Fruit fly (Drosophila melanogaster) whole organism, embryonic: Measurements from ENCODE around the gene Syp.

Experiments used
- Abd-B ChIP-seq: fragments of 200-800 bp; sonication (Bioruptor generic); optimal IDR thresholded peaks from 2 replicates; lab custom pipeline; 2018; ENCODE audit warnings: missing biosample characterization, mild to moderate bottlenecking, missing genetic modification characterization, moderate library complexity
- BtbVII ChIP-seq: fragments of 200-800 bp; sonication (Bioruptor generic); optimal IDR thresholded peaks from 3 replicates; lab custom pipeline; 2017; ENCODE audit warnings: missing biosample characterization, mild to moderate bottlenecking, missing genetic modification characterization
- Bteb2 ChIP-seq: fragments of 200-800 bp; sonication (Bioruptor generic); optimal IDR thresholded peaks from 2 replicates; lab custom pipeline; 2016; ENCODE audit warnings: missing biosample characterization, missing genetic modification characterization
- CG12071 ChIP-seq: fragments of 200-800 bp; sonication (Bioruptor generic); optimal IDR thresholded peaks from 3 replicates; lab custom pipeline; 2018; ENCODE audit warnings: missing biosample characterization, mild to moderate bottlenecking, missing genetic modification characterization
- CG12104 ChIP-seq: fragments of 200-800 bp; sonication (Bioruptor generic); optimal IDR thresholded peaks from 3 replicates; lab custom pipeline; 2016; ENCODE audit warnings: missing biosample characterization, missing genetic modification characterization
- CG12155 ChIP-seq: fragments of 200-800 bp; sonication (Bioruptor generic); optimal IDR thresholded peaks from 3 replicates; lab custom pipeline; 2016; ENCODE audit warnings: missing biosample characterization, missing genetic modification characterization
- CG12299 ChIP-seq: fragments of 200-800 bp; sonication (Bioruptor generic); optimal IDR thresholded peaks from 2 replicates; lab custom pipeline; 2018; ENCODE audit warnings: missing biosample characterization, mild to moderate bottlenecking, missing genetic modification characterization
- CG12659 ChIP-seq: fragments of 200-800 bp; sonication (Bioruptor generic); optimal IDR thresholded peaks from 3 replicates; lab custom pipeline; 2017; ENCODE audit warnings: mild to moderate bottlenecking, missing biosample characterization, missing genetic modification reagents, missing genetic modification characterization
- CG14860 ChIP-seq: fragments of 200-800 bp; sonication (Bioruptor generic); IDR thresholded peaks from 3 replicates; pipeline ENCODE4 v1.3.6; 2022; ENCODE audit warnings: missing biosample characterization, missing genetic modification characterization; ENCODE audit not compliant: partially characterized antibody
- CG1603 ChIP-seq: fragments of 200-800 bp; sonication (Bioruptor generic); optimal IDR thresholded peaks from 2 replicates; lab custom pipeline; 2019; ENCODE audit warnings: missing biosample characterization, mild to moderate bottlenecking, missing genetic modification characterization, moderate library complexity
- CG1647 ChIP-seq: fragments of 200-800 bp; sonication (Bioruptor generic); optimal IDR thresholded peaks from 3 replicates; lab custom pipeline; 2016; ENCODE audit warnings: missing biosample characterization, missing genetic modification characterization
- CG17385 ChIP-seq: fragments of 200-800 bp; sonication (Bioruptor generic); optimal IDR thresholded peaks from 3 replicates; lab custom pipeline; 2018; ENCODE audit warnings: missing biosample characterization, mild to moderate bottlenecking, missing genetic modification characterization
- CG2120 ChIP-seq: fragments of 200-800 bp; sonication (Bioruptor generic); optimal IDR thresholded peaks from 3 replicates; lab custom pipeline; 2016; ENCODE audit warnings: missing biosample characterization, missing genetic modification characterization
- CG2202 ChIP-seq: fragments of 200-800 bp; sonication (Bioruptor generic); optimal IDR thresholded peaks from 2 replicates; lab custom pipeline; 2018; ENCODE audit warnings: missing biosample characterization, mild to moderate bottlenecking, missing genetic modification characterization
- CG31388 ChIP-seq: fragments of 200-800 bp; sonication (Bioruptor generic); optimal IDR thresholded peaks from 2 replicates; lab custom pipeline; 2016; ENCODE audit warnings: missing biosample characterization, missing genetic modification characterization
- CG4424 ChIP-seq: fragments of 200-800 bp; sonication (Bioruptor generic); optimal IDR thresholded peaks from 3 replicates; lab custom pipeline; 2016; ENCODE audit warnings: missing biosample characterization, missing genetic modification characterization
- CG6689 ChIP-seq: fragments of 200-800 bp; sonication (Bioruptor generic); IDR thresholded peaks from 2 replicates; pipeline ENCODE4 v1.3.6; 2022; ENCODE audit warnings: missing biosample characterization, missing genetic modification characterization
- CrebB ChIP-seq: fragments of 200-800 bp; sonication (Bioruptor generic); optimal IDR thresholded peaks from 3 replicates; lab custom pipeline; 2018; ENCODE audit warnings: missing biosample characterization, mild to moderate bottlenecking, missing genetic modification characterization
- Dip2 ChIP-seq: fragments of 200-800 bp; sonication (Bioruptor generic); IDR thresholded peaks from 2 replicates; pipeline ENCODE4 v1.3.6; 2022; ENCODE audit warnings: missing biosample characterization, missing genetic modification characterization
- Dll ChIP-seq: fragments of 200-800 bp; sonication (Bioruptor generic); IDR thresholded peaks from 4 replicates; pipeline ENCODE4 v1.3.6; 2022; ENCODE audit warnings: missing biosample characterization, missing genetic modification characterization; ENCODE audit not compliant: partially characterized antibody
- Doc2 ChIP-seq: fragments of 200-800 bp; sonication (Bioruptor generic); IDR thresholded peaks from 2 replicates; pipeline ENCODE4 v1.3.6; 2022; ENCODE audit warnings: missing biosample characterization, missing genetic modification characterization
- Dref ChIP-seq: fragments of 200-800 bp; sonication (Bioruptor generic); IDR thresholded peaks from 2 replicates; pipeline ENCODE4 v1.3.6; 2022; ENCODE audit warnings: missing biosample characterization, missing genetic modification characterization
- E2f2 ChIP-seq: fragments of 200-800 bp; sonication (Bioruptor generic); IDR thresholded peaks from 2 replicates; pipeline ENCODE4 v1.3.6; 2022; ENCODE audit warnings: missing biosample characterization, missing genetic modification characterization
- HLH4C ChIP-seq: fragments of 200-800 bp; sonication (Bioruptor generic); IDR thresholded peaks from 3 replicates; pipeline ENCODE4 v1.3.6; 2022; ENCODE audit warnings: missing biosample characterization, missing genetic modification characterization; ENCODE audit not compliant: partially characterized antibody
- NK7.1 ChIP-seq: fragments of 200-800 bp; sonication (Bioruptor generic); optimal IDR thresholded peaks from 3 replicates; lab custom pipeline; 2016; ENCODE audit warnings: missing biosample characterization, missing genetic modification characterization
- Rx ChIP-seq: fragments of 200-800 bp; sonication (Bioruptor generic); IDR thresholded peaks from 2 replicates; pipeline ENCODE4 v1.3.6; 2022; ENCODE audit warnings: missing biosample characterization, missing genetic modification characterization
- Side ChIP-seq: fragments of 200-800 bp; sonication (Bioruptor generic); optimal IDR thresholded peaks from 2 replicates; lab custom pipeline; 2016; ENCODE audit warnings: missing biosample characterization, missing genetic modification characterization
- Sin3A ChIP-seq: fragments of >200 bp; optimal IDR thresholded peaks from 2 replicates; lab custom pipeline; 2018
- Sry-β ChIP-seq: fragments of 200-800 bp; sonication (Bioruptor generic); optimal IDR thresholded peaks from 2 replicates; lab custom pipeline; 2018; ENCODE audit warnings: missing biosample characterization, mild to moderate bottlenecking, missing genetic modification characterization, moderate library complexity
- Sry-δ ChIP-seq: fragments of 200-800 bp; sonication (Bioruptor generic); optimal IDR thresholded peaks from 2 replicates; lab custom pipeline; 2016; ENCODE audit warnings: missing biosample characterization, missing genetic modification characterization
- Trl ChIP-seq, 3 experiments: fragments of >200 bp in 2 of 3; fragments of 200-800 bp in 1 of 3; sonication (Bioruptor generic) in 1 of 3; optimal IDR thresholded peaks; 2 replicates in 1 of 3; 3 replicates in 2 of 3; lab custom pipeline; 2016 to 2017; ENCODE audit warnings: missing biosample characterization in 1 of 3, missing genetic modification characterization in 1 of 3
- croc ChIP-seq: fragments of 200-800 bp; sonication (Bioruptor generic); conservative IDR thresholded peaks from 3 replicates; pipeline ENCODE4 v1.3.6; 2022; ENCODE audit warnings: missing biosample characterization, missing genetic modification characterization
- danr ChIP-seq: fragments of 200-800 bp; sonication (Bioruptor generic); IDR thresholded peaks from 2 replicates; pipeline ENCODE4 v1.3.6; 2022; ENCODE audit warnings: missing biosample characterization, missing genetic modification characterization
- dati ChIP-seq: fragments of 200-800 bp; sonication (Bioruptor generic); IDR thresholded peaks from 2 replicates; pipeline ENCODE4 v1.3.6; 2022; ENCODE audit warnings: missing biosample characterization, missing genetic modification characterization
- dmrt11E ChIP-seq: fragments of 200-800 bp; sonication (Bioruptor generic); optimal IDR thresholded peaks from 3 replicates; lab custom pipeline; 2018; ENCODE audit warnings: missing biosample characterization, mild to moderate bottlenecking, missing genetic modification characterization, moderate library complexity
- dysf ChIP-seq: fragments of 200-800 bp; sonication (Bioruptor generic); IDR thresholded peaks from 3 replicates; pipeline ENCODE4 v1.3.6; 2022; ENCODE audit warnings: missing biosample characterization, missing genetic modification characterization
- gsb-n ChIP-seq: fragments of 200-800 bp; sonication (Bioruptor generic); optimal IDR thresholded peaks from 3 replicates; lab custom pipeline; 2018; ENCODE audit warnings: missing biosample characterization, mild to moderate bottlenecking, missing genetic modification characterization
- kah ChIP-seq: fragments of 200-800 bp; sonication (Bioruptor generic); optimal IDR thresholded peaks from 2 replicates; lab custom pipeline; 2018; ENCODE audit warnings: missing biosample characterization, mild to moderate bottlenecking, missing genetic modification characterization
- ken ChIP-seq: fragments of 200-800 bp; sonication (Bioruptor generic); IDR thresholded peaks from 3 replicates; pipeline ENCODE4 v1.3.6; 2022; ENCODE audit warnings: missing biosample characterization, missing genetic modification characterization
- klu ChIP-seq: fragments of 200-800 bp; sonication (Bioruptor generic); IDR thresholded peaks from 2 replicates; pipeline ENCODE4 v1.3.6; 2022; ENCODE audit warnings: missing biosample characterization, missing genetic modification characterization
- lmd ChIP-seq: fragments of 200-800 bp; sonication (Bioruptor generic); IDR thresholded peaks from 2 replicates; pipeline ENCODE4 v1.3.6; 2022; ENCODE audit warnings: missing biosample characterization, missing genetic modification characterization
- mam ChIP-seq: fragments of 200-800 bp; sonication (Bioruptor generic); optimal IDR thresholded peaks from 3 replicates; lab custom pipeline; 2016; ENCODE audit warnings: missing biosample characterization, missing genetic modification characterization
- oc ChIP-seq: fragments of 200-800 bp; sonication (Bioruptor generic); optimal IDR thresholded peaks from 2 replicates; lab custom pipeline; 2018; ENCODE audit warnings: missing biosample characterization, mild to moderate bottlenecking, missing genetic modification characterization, moderate library complexity
- onecut ChIP-seq: fragments of 200-800 bp; sonication (Bioruptor generic); IDR thresholded peaks from 2 replicates; pipeline ENCODE4 v1.3.6; 2022; ENCODE audit warnings: missing biosample characterization, missing genetic modification characterization
- slou ChIP-seq: fragments of 200-800 bp; sonication (Bioruptor generic); optimal IDR thresholded peaks from 3 replicates; lab custom pipeline; 2016; ENCODE audit warnings: missing biosample characterization, missing genetic modification characterization
- sob ChIP-seq: fragments of 200-800 bp; sonication (Bioruptor generic); IDR thresholded peaks from 2 replicates; pipeline ENCODE4 v1.3.6; 2022; ENCODE audit warnings: missing biosample characterization, missing genetic modification characterization
- sr ChIP-seq: fragments of 200-800 bp; sonication (Bioruptor generic); IDR thresholded peaks from 3 replicates; pipeline ENCODE4 v1.3.6; 2022; ENCODE audit warnings: missing biosample characterization, missing genetic modification characterization
- tll ChIP-seq, 2 experiments: fragments of 200-800 bp in 1 of 2; fragments of >200 bp in 1 of 2; sonication (Bioruptor generic) in 1 of 2; optimal IDR thresholded peaks; 2 replicates each; lab custom pipeline; 2017 to 2019; ENCODE audit warnings: missing biosample characterization in 2 of 2, missing genetic modification characterization in 2 of 2, mild to moderate bottlenecking in 1 of 2, moderate library complexity in 1 of 2
- unc-4 ChIP-seq: fragments of 200-800 bp; sonication (Bioruptor generic); IDR thresholded peaks from 2 replicates; pipeline ENCODE4 v1.3.6; 2022; ENCODE audit warnings: missing biosample characterization, missing genetic modification characterization; ENCODE audit not compliant: partially characterized antibody
- unpg ChIP-seq: fragments of 200-800 bp; sonication (Bioruptor generic); optimal IDR thresholded peaks from 3 replicates; lab custom pipeline; 2018; ENCODE audit warnings: missing biosample characterization, mild to moderate bottlenecking, missing genetic modification characterization, moderate library complexity
- usp ChIP-seq: fragments of >200 bp; optimal IDR thresholded peaks from 2 replicates; lab custom pipeline; 2017; ENCODE audit warnings: missing biosample characterization, missing genetic modification characterization
- zfh1 ChIP-seq: fragments of 200-800 bp; sonication (Bioruptor generic); IDR thresholded peaks from 3 replicates; pipeline ENCODE4 v1.3.6; 2022; ENCODE audit warnings: missing biosample characterization, missing genetic modification characterization

Syp gene

DNA sequence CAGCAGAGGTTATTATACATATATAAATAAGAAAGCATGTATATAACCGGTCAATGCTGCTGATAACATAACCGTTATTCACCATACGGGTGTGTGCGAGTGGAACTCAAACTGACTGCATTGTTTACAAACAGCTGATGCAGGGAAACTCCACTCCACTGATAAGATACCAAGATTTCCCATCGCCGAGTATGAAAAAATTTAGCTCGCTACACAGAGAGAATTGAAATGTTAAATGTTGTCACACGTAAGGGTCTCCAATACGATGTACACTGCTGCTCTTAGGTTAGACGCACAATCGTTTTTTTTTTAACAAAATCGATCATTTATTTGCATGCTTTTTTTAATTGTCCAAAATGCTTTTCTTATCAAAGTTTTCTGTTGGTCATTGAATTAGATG, 77.1 kb downstream of the Syp start (continued):
- TF ChIP-seq tll (GFP tag; optimal IDR thresholded peaks at IDR 0.05; lab: Kevin White, UChicago), result no peak
- TF ChIP-seq CG12155 (GFP tag; lab: Kevin White, UChicago), result no peak
- TF ChIP-seq oc (tag; lab: Kevin White, UChicago), result no peak
- no peak; the same call in 1 of the 2 replicates for TF ChIP-seq lmd (GFP tag; lab: Robert Waterston, UW)
- no peak for TF ChIP-seq sob (GFP tag; lab: Robert Waterston, UW)
- no peak for TF ChIP-seq Sry-β (GFP tag; lab: Kevin White, UChicago)
- TF ChIP-seq CG12104, result no peak
- 0 out of 2 replicates have a peak, but pooled peaks have one; percentile 3 for TF ChIP-seq dati (GFP tag; lab: Robert Waterston, UW)
- no peak for TF ChIP-seq CG2202 (tag; lab: Kevin White, UChicago)
- no peak for TF ChIP-seq CG12659 (GFP tag; lab: Kevin White, UChicago)
- no peak for TF ChIP-seq Sin3A (lab: Kevin White, UChicago)
- no peak for TF ChIP-seq slou
- no peak for TF ChIP-seq Abd-B (GFP tag; lab: Kevin White, UChicago)
- TF ChIP-seq CrebB, result no peak
- peak; percentile 14 for TF ChIP-seq CG17385 (GFP tag; lab: Kevin White, UChicago)
- TF ChIP-seq dmrt11E (tag; lab: Kevin White, UChicago), result no peak
- no peak for TF ChIP-seq Doc2
- TF ChIP-seq CG31388 (GFP tag; lab: Kevin White, UChicago), result no peak
- TF ChIP-seq kah (GFP tag; lab: Kevin White, UChicago), result no peak
- no peak for TF ChIP-seq HLH4C (GFP tag; lab: Robert Waterston, UW)
- TF ChIP-seq NK7.1, result no peak
- no peak for TF ChIP-seq BtbVII (GFP tag; lab: Kevin White, UChicago)
- TF ChIP-seq sr (GFP tag; lab: Robert Waterston, UW), result no peak
- no peak for TF ChIP-seq usp (GFP tag; lab: Kevin White, UChicago)
- no peak for TF ChIP-seq CG4424 (GFP tag; lab: Kevin White, UChicago)
- TF ChIP-seq Trl (optimal IDR thresholded peaks at IDR 0.05; lab: Kevin White, UChicago), result no peak
- TF ChIP-seq Trl (GFP tag; optimal IDR thresholded peaks at IDR 0.05; lab: Kevin White, UChicago), result peak; percentile 11
- TF ChIP-seq Sry-δ (GFP tag; lab: Kevin White, UChicago), result no peak
- no peak for TF ChIP-seq dysf (GFP tag; lab: Robert Waterston, UW)
- TF ChIP-seq Dip2 (GFP tag; lab: Robert Waterston, UW), result no peak
- TF ChIP-seq onecut (GFP tag; lab: Robert Waterston, UW), result no peak
- no peak for TF ChIP-seq CG12299 (tag; lab: Kevin White, UChicago)
- TF ChIP-seq CG1647 (GFP tag; lab: Kevin White, UChicago), result no peak
- TF ChIP-seq Dref (GFP tag; lab: Robert Waterston, UW), result no peak
- no peak for TF ChIP-seq danr (GFP tag; lab: Robert Waterston, UW)
- no peak for TF ChIP-seq Rx (GFP tag; lab: Robert Waterston, UW)
- TF ChIP-seq Side (GFP tag; lab: Kevin White, UChicago), result no peak
- TF ChIP-seq mam, result no peak
- TF ChIP-seq unpg (GFP tag; lab: Kevin White, UChicago), result peak; percentile 33
- no peak for TF ChIP-seq Dll (GFP tag; lab: Robert Waterston, UW)
- no peak for TF ChIP-seq Bteb2 (GFP tag; lab: Kevin White, UChicago)
- TF ChIP-seq unc-4 (GFP tag; lab: Robert Waterston, UW), result no peak
- TF ChIP-seq CG1603 (tag; lab: Kevin White, UChicago), result no peak
- TF ChIP-seq klu, result no peak
- TF ChIP-seq CG6689, result no peak
- no peak for TF ChIP-seq zfh1
- peak; percentile 10 for TF ChIP-seq gsb-n (tag; lab: Kevin White, UChicago)
- peak; percentile 21 for TF ChIP-seq CG2120 (GFP tag; lab: Kevin White, UChicago)
- TF ChIP-seq E2f2, result no peak
- no peak for TF ChIP-seq CG14860 (GFP tag; lab: Robert Waterston, UW)
- no peak; the same call in 2 of the 3 replicates for TF ChIP-seq croc (GFP tag; lab: Robert Waterston, UW)
- TF ChIP-seq CG12071 (GFP tag; lab: Kevin White, UChicago), result no peak
- no peak for TF ChIP-seq ken (GFP tag; lab: Robert Waterston, UW)
